Worm (Caenorhabditis elegans): Measurements from ENCODE around the gene hmg-1.2.

Gene hmg-1.2

ce11 chrIII:6307832-6308231, 27.7 kb downstream of the hmg-1.2 start:
- TF ChIP-seq nhr-11 (tag; optimal IDR thresholded peaks at IDR 0.05) (no peak), lsy-2 (tag; optimal IDR thresholded peaks at IDR 0.05) (peak in 1 of 2 experiments; percentile 8), C34F6.9 (tag; optimal IDR thresholded peaks at IDR 0.05) (peak; percentile 36), nhr-129 (tag; optimal IDR thresholded peaks at IDR 0.05) (peak; percentile 28), ZK546.5 (tag; optimal IDR thresholded peaks at IDR 0.05) (no peak), unc-55 (GFP tag; optimal IDR thresholded peaks at IDR 0.05) (peak; percentile 33)

- TF ChIP-seq ZK546.5 (tag; optimal IDR thresholded peaks at IDR 0.05) (no peak), sma-9 (GFP tag; optimal IDR thresholded peaks at IDR 0.05) (no peak), sma-9 (tag; optimal IDR thresholded peaks at IDR 0.05) (no peak), Y55F3AM.14 (GFP tag; optimal IDR thresholded peaks at IDR 0.05) (no peak), unc-55 (GFP tag; optimal IDR thresholded peaks at IDR 0.05) (no peak), elt-3 (tag; optimal IDR thresholded peaks at IDR 0.05) (no peak), nhr-12 (tag; optimal IDR thresholded peaks at IDR 0.05) (no peak), mdl-1 (tag; optimal IDR thresholded peaks at IDR 0.05) (no peak), lin-11 (tag; optimal IDR thresholded peaks at IDR 0.05) (no peak), nhr-23 (tag; optimal IDR thresholded peaks at IDR 0.05) (no peak), egl-27 (tag; optimal IDR thresholded peaks at IDR 0.05) (no peak), nhr-77 (tag; optimal IDR thresholded peaks at IDR 0.05) (no peak), crh-2 (tag; optimal IDR thresholded peaks at IDR 0.05) (no peak), nhr-25 (tag; optimal IDR thresholded peaks at IDR 0.05) (no peak), unc-39 (tag; optimal IDR thresholded peaks at IDR 0.05) (no peak), alr-1 (tag; optimal IDR thresholded peaks at IDR 0.05) (no peak), snpc-4 (tag; optimal IDR thresholded peaks at IDR 0.05) (no peak)
Observed at ce11 chrIII:6309066-6309465, 28.9 kb downstream of the hmg-1.2 start, which contains the start of gene gar-2. gar-2 (plus strand) TSS chrIII:6309366.

- TF ChIP-seq mdl-1 (tag; optimal IDR thresholded peaks at IDR 0.05) (no peak), skn-1 (tag; optimal IDR thresholded peaks at IDR 0.05) (no peak), C34F6.9 (tag; optimal IDR thresholded peaks at IDR 0.05) (peak; percentile 2), blmp-1 (tag; optimal IDR thresholded peaks at IDR 0.05; ENCODE audit: insufficient read depth) (no peak), unc-55 (GFP tag; optimal IDR thresholded peaks at IDR 0.05) (no peak), nhr-6 (tag; optimal IDR thresholded peaks at IDR 0.05) (no peak), nhr-10 (tag; optimal IDR thresholded peaks at IDR 0.05) (no peak)
Observed at ce11 chrIII:6310352-6310751, 30.2 kb downstream of the hmg-1.2 start.

ce11 chrIII:6311452-6311851, 31.3 kb downstream of the hmg-1.2 start:
- TF ChIP-seq unc-55 (GFP tag; optimal IDR thresholded peaks at IDR 0.05): peak; percentile 53
- TF ChIP-seq ztf-11 (tag; optimal IDR thresholded peaks at IDR 0.05): no peak
- peak; percentile 90 for TF ChIP-seq mab-5 (tag; optimal IDR thresholded peaks at IDR 0.05)

- peak; percentile 35 for TF ChIP-seq crh-2 (tag; optimal IDR thresholded peaks at IDR 0.05)
- TF ChIP-seq ceh-16 (tag; optimal IDR thresholded peaks at IDR 0.05): no peak
- TF ChIP-seq ZK546.5 (tag; optimal IDR thresholded peaks at IDR 0.05): no peak
- no peak for TF ChIP-seq lsy-2 (tag; optimal IDR thresholded peaks at IDR 0.05)
Observed at ce11 chrIII:6312244-6312643, 32.1 kb downstream of the hmg-1.2 start.

ce11 chrIII:6315515-6315914, 35.3 kb downstream of the hmg-1.2 start:
- no peak for TF ChIP-seq lsy-2 (tag; optimal IDR thresholded peaks at IDR 0.05)
- no peak for TF ChIP-seq dmd-4 (tag; optimal IDR thresholded peaks at IDR 0.05)
- no peak for TF ChIP-seq mbf-1 (tag; optimal IDR thresholded peaks at IDR 0.05)

ce11 chrIII:6316795-6317194, 36.6 kb downstream of the hmg-1.2 start:
- TF ChIP-seq aly-2 (tag; optimal IDR thresholded peaks at IDR 0.05): no peak
- TF ChIP-seq nhr-77 (tag; optimal IDR thresholded peaks at IDR 0.05): no peak
- TF ChIP-seq ztf-11 (tag; optimal IDR thresholded peaks at IDR 0.05): no peak
- no peak for TF ChIP-seq nhr-10 (tag; optimal IDR thresholded peaks at IDR 0.05)
- no peak for TF ChIP-seq dmd-4 (tag; optimal IDR thresholded peaks at IDR 0.05)
- no peak for TF ChIP-seq alr-1 (tag; optimal IDR thresholded peaks at IDR 0.05)
- no peak for TF ChIP-seq mab-5 (tag; optimal IDR thresholded peaks at IDR 0.05)
- TF ChIP-seq peb-1 (tag; optimal IDR thresholded peaks at IDR 0.05): no peak
- TF ChIP-seq sem-4 (tag; optimal IDR thresholded peaks at IDR 0.05): no peak
- TF ChIP-seq ceh-82 (tag; optimal IDR thresholded peaks at IDR 0.05): no peak

Measured in whole organism, L2 larva.